Fruit fly (Drosophila melanogaster): Measurements from ENCODE around the gene CG11699.

DNA sequence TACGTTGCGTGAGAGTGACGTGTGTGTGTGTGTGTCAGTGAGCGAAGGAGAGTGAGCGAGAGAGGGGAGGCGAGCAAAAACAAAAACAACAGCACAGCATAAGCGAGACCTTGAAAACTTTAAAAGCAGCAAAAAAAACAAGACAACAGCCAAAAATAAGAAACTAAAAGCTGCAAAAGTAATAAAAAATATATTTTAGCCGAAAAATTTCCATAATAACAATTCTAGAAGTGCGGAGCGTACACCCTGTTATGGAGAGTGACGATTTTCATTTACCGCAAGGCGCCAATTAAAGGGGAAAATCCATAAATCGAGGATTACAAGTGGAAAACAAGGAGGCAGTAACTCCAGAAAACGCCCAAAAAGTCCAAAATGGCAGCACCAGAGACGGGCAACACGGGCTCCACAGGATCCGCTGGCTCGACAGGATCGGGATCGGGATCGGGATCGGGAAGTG lies 46.1 kb downstream of the CG11699 start:
- TF ChIP-seq Sin3A (optimal IDR thresholded peaks at IDR 0.05) = no peak
- no peak for TF ChIP-seq h (optimal IDR thresholded peaks at IDR 0.05)
- TF ChIP-seq psq (optimal IDR thresholded peaks at IDR 0.05) = no peak
- TF ChIP-seq ttk (optimal IDR thresholded peaks at IDR 0.05) = no peak
- TF ChIP-seq Myc (optimal IDR thresholded peaks at IDR 0.05) = no peak
